Worm (Caenorhabditis elegans) whole organism, L2 larva: ENCODE data around the gene clec-26.

Source experiments
- ZK546.5 ChIP-seq: sonication (generic microtip); optimal IDR thresholded peaks from 2 replicates; lab custom pipeline; 2017; ENCODE audit warnings: missing biosample characterization, missing genetic modification characterization
- alr-1 ChIP-seq: fragments of 150-350 bp; optimal IDR thresholded peaks from 2 replicates; lab custom pipeline; 2014; ENCODE audit warnings: missing biosample characterization, missing genetic modification characterization
- aly-2 ChIP-seq: fragments of 150-350 bp; optimal IDR thresholded peaks from 2 replicates; lab custom pipeline; 2014; ENCODE audit warnings: missing biosample characterization, missing genetic modification characterization
- ama-1 ChIP-seq: fragments of 150-350 bp; optimal IDR thresholded peaks from 2 replicates; lab custom pipeline; 2018; ENCODE audit warnings: inconsistent platforms
- ceh-16 ChIP-seq: fragments of 150-350 bp; optimal IDR thresholded peaks from 2 replicates; lab custom pipeline; 2014; ENCODE audit warnings: missing biosample characterization, missing genetic modification characterization
- crh-2 ChIP-seq: sonication (generic microtip); optimal IDR thresholded peaks from 2 replicates; lab custom pipeline; 2017; ENCODE audit warnings: missing biosample characterization, missing genetic modification characterization
- egl-27 ChIP-seq: sonication (generic microtip); optimal IDR thresholded peaks from 3 replicates; lab custom pipeline; 2017; ENCODE audit warnings: missing biosample characterization, missing genetic modification reagents, missing genetic modification characterization
- fos-1 ChIP-seq: fragments of 150-350 bp; optimal IDR thresholded peaks from 2 replicates; lab custom pipeline; 2014; ENCODE audit warnings: missing biosample characterization, missing genetic modification characterization
- lin-11 ChIP-seq: fragments of 150-350 bp; sonication (generic microtip); optimal IDR thresholded peaks from 2 replicates; lab custom pipeline; 2014; ENCODE audit warnings: missing biosample characterization, missing genetic modification characterization, inconsistent platforms, mixed read lengths
- lin-13 ChIP-seq: fragments of 150-350 bp; optimal IDR thresholded peaks from 2 replicates; lab custom pipeline; 2014; ENCODE audit warnings: missing biosample characterization, missing genetic modification reagents, missing genetic modification characterization
- lin-39 ChIP-seq: fragments of 150-350 bp; optimal IDR thresholded peaks from 2 replicates; lab custom pipeline; 2014; ENCODE audit warnings: missing biosample characterization, missing genetic modification reagents, missing genetic modification characterization
- lsy-2 ChIP-seq, 2 experiments: fragments of 150-350 bp in 1 of 2; sonication (generic microtip) in 1 of 2; optimal IDR thresholded peaks; 2 replicates each; lab custom pipeline; 2014 to 2017; ENCODE audit warnings: missing biosample characterization in 2 of 2, missing genetic modification characterization in 2 of 2
- mab-5 ChIP-seq: fragments of 150-350 bp; optimal IDR thresholded peaks from 2 replicates; lab custom pipeline; 2014; ENCODE audit warnings: missing biosample characterization, missing genetic modification characterization
- mbf-1 ChIP-seq: sonication (generic microtip); optimal IDR thresholded peaks from 2 replicates; lab custom pipeline; 2017; ENCODE audit warnings: missing biosample characterization, missing genetic modification characterization
- mdl-1 ChIP-seq, 2 experiments: fragments of 150-350 bp in 1 of 2; sonication (generic microtip) in 1 of 2; optimal IDR thresholded peaks; 2 replicates each; lab custom pipeline; 2017; ENCODE audit warnings: missing biosample characterization in 2 of 2, missing genetic modification characterization in 2 of 2
- nhr-11 ChIP-seq: fragments of 150-350 bp; optimal IDR thresholded peaks from 2 replicates; lab custom pipeline; 2014; ENCODE audit warnings: missing biosample characterization, missing genetic modification characterization
- nhr-129 ChIP-seq: fragments of 150-350 bp; optimal IDR thresholded peaks from 2 replicates; lab custom pipeline; 2014; ENCODE audit warnings: missing biosample characterization, missing genetic modification characterization
- nhr-21 ChIP-seq: fragments of 150-350 bp; optimal IDR thresholded peaks from 2 replicates; lab custom pipeline; 2014; ENCODE audit warnings: missing biosample characterization, missing genetic modification characterization
- nhr-23 ChIP-seq: fragments of 150-350 bp; optimal IDR thresholded peaks from 2 replicates; lab custom pipeline; 2014; ENCODE audit warnings: missing biosample characterization, missing genetic modification reagents, missing genetic modification characterization
- nhr-237 ChIP-seq: fragments of 150-350 bp; optimal IDR thresholded peaks from 2 replicates; lab custom pipeline; 2014; ENCODE audit warnings: missing biosample characterization, missing genetic modification characterization
- nhr-6 ChIP-seq: fragments of 150-350 bp; optimal IDR thresholded peaks from 2 replicates; lab custom pipeline; 2014; ENCODE audit warnings: missing biosample characterization, missing genetic modification characterization
- nhr-77 ChIP-seq: fragments of 150-350 bp; optimal IDR thresholded peaks from 2 replicates; lab custom pipeline; 2014; ENCODE audit warnings: missing biosample characterization, missing genetic modification characterization
- skn-1 ChIP-seq: sonication (generic microtip); optimal IDR thresholded peaks from 2 replicates; lab custom pipeline; 2017; ENCODE audit warnings: missing biosample characterization, missing genetic modification characterization
- sma-3 ChIP-seq: sonication (generic microtip); optimal IDR thresholded peaks from 2 replicates; lab custom pipeline; 2016; ENCODE audit warnings: missing genetic modification reagents, missing genetic modification characterization, missing compliant biosample characterization
- sma-9 ChIP-seq, 2 experiments: fragments of 150-350 bp in 1 of 2; sonication (generic microtip) in 1 of 2; optimal IDR thresholded peaks; 2 replicates each; lab custom pipeline; 2014 to 2016; ENCODE audit warnings: missing genetic modification characterization in 2 of 2, mild to moderate bottlenecking in 1 of 2, missing biosample characterization in 1 of 2, missing compliant biosample characterization in 1 of 2, missing genetic modification reagents in 1 of 2, moderate library complexity in 1 of 2
- snpc-4 ChIP-seq: fragments of 150-350 bp; optimal IDR thresholded peaks from 2 replicates; lab custom pipeline; 2014; ENCODE audit warnings: missing biosample characterization, missing genetic modification characterization
- unc-39 ChIP-seq: fragments of 150-350 bp; optimal IDR thresholded peaks from 2 replicates; lab custom pipeline; 2014; ENCODE audit warnings: missing biosample characterization, missing genetic modification characterization
- unc-55 ChIP-seq: fragments of 150-350 bp; sonication (generic microtip); optimal IDR thresholded peaks from 3 replicates; lab custom pipeline; 2014; ENCODE audit warnings: missing biosample characterization, missing genetic modification reagents, missing genetic modification characterization
- ztf-11 ChIP-seq: sonication (generic microtip); optimal IDR thresholded peaks from 2 replicates; lab custom pipeline; 2017; ENCODE audit warnings: missing biosample characterization, missing genetic modification characterization
- ztf-4 ChIP-seq: fragments of 150-350 bp; optimal IDR thresholded peaks from 2 replicates; lab custom pipeline; 2014; ENCODE audit warnings: missing biosample characterization, missing genetic modification characterization

Gene clec-26

DNA sequence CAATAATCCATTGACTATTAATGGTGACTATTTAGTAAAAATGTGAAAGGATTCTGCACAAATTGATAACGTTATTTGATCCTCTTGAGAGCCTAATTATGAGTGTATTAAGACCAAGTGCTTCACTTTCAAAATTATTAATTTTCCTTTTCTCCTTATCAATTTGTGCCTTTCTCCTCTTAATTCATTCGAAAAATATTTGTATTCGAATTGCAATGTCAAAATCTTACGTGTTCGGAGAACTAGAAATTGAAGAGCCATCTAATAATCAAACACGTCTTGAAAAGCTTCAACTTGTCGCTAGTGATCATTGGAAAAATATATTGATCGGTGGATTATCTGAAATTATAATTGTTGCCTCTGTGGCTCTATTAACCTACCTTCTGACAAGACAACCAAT, at the start of gene clec-26, which contains the start of gene clec-36:
clec-26 (plus strand) TSS at position 114 of the 400 bp plus-strand sequence.
clec-36 (minus strand) TSS at position 101 of the 400 bp plus-strand sequence.
- TF ChIP-seq nhr-129 (tag; lab: Kevin White, UChicago) (no peak), lsy-2 (tag; optimal IDR thresholded peaks at IDR 0.05; lab: Kevin White, UChicago) (no peak), lin-13 (GFP tag; lab: Kevin White, UChicago) (no peak), sma-3 (GFP tag; lab: Kevin White, UChicago) (no peak), nhr-23 (tag; lab: Kevin White, UChicago) (no peak), ceh-16 (tag; lab: Kevin White, UChicago) (no peak), lin-39 (tag; lab: Kevin White, UChicago) (no peak), nhr-77 (tag; lab: Kevin White, UChicago) (no peak), nhr-11 (tag; lab: Kevin White, UChicago) (no peak), mab-5 (tag; lab: Kevin White, UChicago) (no peak), aly-2 (tag; lab: Kevin White, UChicago) (no peak), ztf-11 (no peak), nhr-237 (tag; lab: Kevin White, UChicago) (no peak), nhr-21 (no peak), ama-1 (lab: Kevin White, UChicago) (no peak), ZK546.5 (no peak), mbf-1 (tag; lab: Kevin White, UChicago) (no peak)

DNA sequence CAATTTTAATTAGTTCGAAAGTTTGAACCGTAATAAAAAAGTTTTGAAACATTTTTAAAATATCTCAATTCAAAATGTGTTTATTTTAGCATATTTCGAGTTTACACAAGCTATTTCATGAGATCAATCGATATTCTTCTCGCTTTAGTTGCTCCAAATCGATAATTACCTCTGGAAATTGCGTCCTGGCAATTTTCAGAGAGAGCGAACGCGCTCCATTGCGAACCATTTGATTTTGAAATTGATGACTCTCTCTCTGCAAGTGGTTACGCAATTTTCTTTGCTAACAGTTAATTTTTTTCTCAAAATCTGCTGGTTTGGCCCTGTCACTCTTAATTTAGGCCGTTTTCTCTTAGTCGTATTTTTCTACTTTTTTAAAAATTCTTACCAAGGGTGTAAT, 47.9 kb upstream of the clec-26 start:
- TF ChIP-seq alr-1 (tag; lab: Kevin White, UChicago) (no peak), unc-55 (GFP tag; lab: Kevin White, UChicago) (peak; percentile 30), lin-39 (tag; lab: Kevin White, UChicago) (no peak), nhr-237 (tag; lab: Kevin White, UChicago) (no peak)

DNA sequence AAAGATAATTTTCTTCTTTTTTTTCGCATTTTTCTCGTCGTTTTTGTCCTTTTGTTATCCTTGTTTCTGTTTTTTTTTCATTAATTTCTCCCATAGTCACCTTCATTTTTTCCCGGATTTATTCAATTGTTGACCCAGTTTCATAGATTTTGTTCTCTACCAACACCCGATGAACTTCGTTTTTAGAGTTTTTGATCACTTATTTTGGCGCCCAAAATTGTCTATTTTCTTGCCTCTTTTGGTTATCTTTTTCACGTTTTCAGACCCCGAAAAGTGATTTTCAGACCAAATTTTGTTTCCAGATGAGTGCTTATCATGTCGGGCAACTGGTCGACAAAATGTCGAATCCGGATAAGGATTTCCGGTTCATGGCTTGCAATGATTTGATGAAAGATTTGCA, 45.8 kb upstream of the clec-26 start, which contains the start of gene cand-1:
cand-1 (plus strand) TSS at position 301 of the 400 bp plus-strand sequence.
- no peak for TF ChIP-seq sma-9 (GFP tag; optimal IDR thresholded peaks at IDR 0.05; lab: Kevin White, UChicago)
- no peak for TF ChIP-seq sma-9 (tag; optimal IDR thresholded peaks at IDR 0.05; lab: Kevin White, UChicago)
- no peak for TF ChIP-seq skn-1 (tag; lab: Kevin White, UChicago)

- TF ChIP-seq ama-1 (lab: Kevin White, UChicago), result no peak
- no peak for TF ChIP-seq ceh-16 (tag; lab: Kevin White, UChicago)
- TF ChIP-seq skn-1 (tag; lab: Kevin White, UChicago), result no peak
- no peak for TF ChIP-seq lin-39 (tag; lab: Kevin White, UChicago)
- no peak for TF ChIP-seq lin-13 (GFP tag; lab: Kevin White, UChicago)
- TF ChIP-seq unc-39 (tag; lab: Kevin White, UChicago), result no peak
- no peak for TF ChIP-seq snpc-4 (tag; lab: Kevin White, UChicago)
- TF ChIP-seq mbf-1 (tag; lab: Kevin White, UChicago), result no peak
- TF ChIP-seq ztf-4 (tag; lab: Kevin White, UChicago), result no peak
- TF ChIP-seq crh-2, result no peak
- TF ChIP-seq sma-9 (GFP tag; optimal IDR thresholded peaks at IDR 0.05; lab: Kevin White, UChicago), result no peak
- no peak for TF ChIP-seq sma-9 (tag; optimal IDR thresholded peaks at IDR 0.05; lab: Kevin White, UChicago)
- TF ChIP-seq nhr-237 (tag; lab: Kevin White, UChicago), result no peak
- no peak for TF ChIP-seq lsy-2 (tag; optimal IDR thresholded peaks at IDR 0.05; lab: Kevin White, UChicago)
- no peak for TF ChIP-seq fos-1 (tag; lab: Kevin White, UChicago)
- no peak for TF ChIP-seq nhr-11 (tag; lab: Kevin White, UChicago)
- TF ChIP-seq nhr-129 (tag; lab: Kevin White, UChicago), result no peak
- no peak for TF ChIP-seq nhr-6
- no peak for TF ChIP-seq mdl-1 (tag; optimal IDR thresholded peaks at IDR 0.05; lab: Kevin White, UChicago)
- no peak for TF ChIP-seq unc-55 (GFP tag; lab: Kevin White, UChicago)
Observed at ce11 chrV:16804795-16805194, 43.6 kb upstream of the clec-26 start.

ce11 chrV:16808168-16808567, 40.2 kb upstream of the clec-26 start:
- TF ChIP-seq nhr-11 (tag; lab: Kevin White, UChicago), result no peak
- TF ChIP-seq nhr-23 (tag; lab: Kevin White, UChicago), result no peak

DNA sequence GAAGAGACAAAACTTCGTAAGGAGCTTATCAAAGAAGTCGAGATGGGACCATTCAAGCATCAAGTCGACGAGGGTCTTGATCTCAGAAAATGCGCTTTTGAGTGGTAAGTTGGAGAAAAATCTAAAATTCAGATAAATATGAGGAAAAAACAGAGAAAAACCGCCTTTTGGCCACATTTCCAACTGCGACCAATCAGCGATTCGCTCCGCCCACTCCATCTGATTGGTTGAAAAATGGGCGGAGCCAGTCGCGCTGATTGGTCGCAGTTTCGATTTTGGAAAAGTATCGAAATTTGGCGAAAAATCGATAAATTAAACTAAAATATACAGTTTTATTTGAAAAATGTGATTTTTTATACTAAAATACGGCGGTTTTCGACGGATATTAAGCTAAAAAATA, 36.6 kb upstream of the clec-26 start:
- no peak for TF ChIP-seq egl-27 (tag; lab: Kevin White, UChicago)
- TF ChIP-seq lin-11, result no peak
